Fruit fly (Drosophila melanogaster) whole organism, embryonic: ENCODE data around the gene TwdlX.
A peak's percentile ranks its signal among the peaks of the same experiment; 100 is the strongest.

Experiments used
- Ada2b ChIP-seq: fragments of 200-800 bp; sonication (Bioruptor generic); IDR thresholded peaks from 2 replicates; pipeline ENCODE4 v1.3.6; 2022; ENCODE audit warnings: missing biosample characterization, missing genetic modification characterization
- Atf-2 ChIP-seq: fragments of 200-800 bp; sonication (Bioruptor generic); optimal IDR thresholded peaks from 2 replicates; lab custom pipeline; 2016; ENCODE audit warnings: missing biosample characterization, missing genetic modification characterization
- CG10654 ChIP-seq: fragments of 200-800 bp; sonication (Bioruptor generic); optimal IDR thresholded peaks from 2 replicates; lab custom pipeline; 2016; ENCODE audit warnings: missing biosample characterization, missing genetic modification characterization
- CG1233 ChIP-seq: fragments of 200-800 bp; sonication (Bioruptor generic); optimal IDR thresholded peaks from 4 replicates; lab custom pipeline; 2018; ENCODE audit warnings: missing biosample characterization, mild to moderate bottlenecking, missing genetic modification characterization
- CG12391 ChIP-seq: fragments of 200-800 bp; sonication (Bioruptor generic); optimal IDR thresholded peaks from 3 replicates; lab custom pipeline; 2018; ENCODE audit warnings: missing biosample characterization, mild to moderate bottlenecking, missing genetic modification characterization, moderate library complexity
- CG12942 ChIP-seq: fragments of 200-800 bp; sonication (Bioruptor generic); optimal IDR thresholded peaks from 3 replicates; lab custom pipeline; 2016; ENCODE audit warnings: missing biosample characterization, missing genetic modification characterization
- CG13424 ChIP-seq: fragments of 200-800 bp; sonication (Bioruptor generic); optimal IDR thresholded peaks from 2 replicates; lab custom pipeline; 2019; ENCODE audit warnings: missing biosample characterization, mild to moderate bottlenecking, missing genetic modification characterization, moderate library complexity
- CG15011 ChIP-seq: fragments of 200-800 bp; sonication (Bioruptor generic); optimal IDR thresholded peaks from 3 replicates; lab custom pipeline; 2018; ENCODE audit warnings: missing biosample characterization, mild to moderate bottlenecking, missing genetic modification characterization
- CG15073 ChIP-seq: fragments of 200-800 bp; sonication (Bioruptor generic); optimal IDR thresholded peaks from 2 replicates; lab custom pipeline; 2016; ENCODE audit warnings: missing biosample characterization, missing genetic modification characterization
- CG1529 ChIP-seq: fragments of 200-800 bp; sonication (Bioruptor generic); optimal IDR thresholded peaks from 3 replicates; lab custom pipeline; 2018; ENCODE audit warnings: missing biosample characterization, missing genetic modification characterization
- CG16863 ChIP-seq: fragments of 200-800 bp; sonication (Bioruptor generic); optimal IDR thresholded peaks from 3 replicates; lab custom pipeline; 2016; ENCODE audit warnings: missing biosample characterization, missing genetic modification characterization
- CG17912 ChIP-seq: fragments of 200-800 bp; sonication (Bioruptor generic); optimal IDR thresholded peaks from 2 replicates; lab custom pipeline; 2018; ENCODE audit warnings: missing biosample characterization, mild to moderate bottlenecking, missing genetic modification characterization
- CG18599 ChIP-seq: fragments of 200-800 bp; sonication (Bioruptor generic); optimal IDR thresholded peaks from 3 replicates; lab custom pipeline; 2017; ENCODE audit warnings: missing biosample characterization, missing genetic modification characterization, mild to moderate bottlenecking, moderate library complexity, missing genetic modification reagents
- CG2889 ChIP-seq: fragments of 200-800 bp; sonication (Bioruptor generic); IDR thresholded peaks from 3 replicates; pipeline ENCODE4 v1.3.6; 2022; ENCODE audit warnings: missing biosample characterization, missing genetic modification characterization
- CG30020 ChIP-seq: fragments of 200-800 bp; optimal IDR thresholded peaks from 2 replicates; lab custom pipeline; 2019; ENCODE audit warnings: missing biosample characterization, mild to moderate bottlenecking, missing genetic modification characterization, moderate library complexity
- CG31365 ChIP-seq: fragments of 200-800 bp; sonication (Bioruptor generic); optimal IDR thresholded peaks from 2 replicates; lab custom pipeline; 2018; ENCODE audit warnings: missing biosample characterization, mild to moderate bottlenecking, missing genetic modification characterization
- CG34224 ChIP-seq: fragments of 200-800 bp; sonication (Bioruptor generic); IDR thresholded peaks from 3 replicates; pipeline ENCODE4 v1.3.6; 2022; ENCODE audit warnings: missing biosample characterization, missing genetic modification characterization; ENCODE audit not compliant: partially characterized antibody
- CG3838 ChIP-seq: fragments of 200-800 bp; sonication (Bioruptor generic); optimal IDR thresholded peaks from 3 replicates; lab custom pipeline; 2016; ENCODE audit warnings: missing biosample characterization, missing genetic modification characterization
- CG8089 ChIP-seq: fragments of 200-800 bp; sonication (Bioruptor generic); optimal IDR thresholded peaks from 3 replicates; lab custom pipeline; 2016; ENCODE audit warnings: missing biosample characterization, missing genetic modification characterization
- CG8388 ChIP-seq: fragments of 200-800 bp; sonication (Bioruptor generic); optimal IDR thresholded peaks from 2 replicates; lab custom pipeline; 2019; ENCODE audit warnings: missing biosample characterization, mild to moderate bottlenecking, missing genetic modification characterization, moderate library complexity
- CG9437 ChIP-seq: fragments of 200-800 bp; sonication (Bioruptor generic); optimal IDR thresholded peaks from 2 replicates; lab custom pipeline; 2018; ENCODE audit warnings: missing biosample characterization, mild to moderate bottlenecking, missing genetic modification characterization
- Dip3 ChIP-seq: fragments of 200-800 bp; sonication (Bioruptor generic); optimal IDR thresholded peaks from 3 replicates; lab custom pipeline; 2016; ENCODE audit warnings: missing biosample characterization, missing genetic modification characterization
- H15 ChIP-seq: fragments of 200-800 bp; sonication (Bioruptor generic); IDR thresholded peaks from 3 replicates; pipeline ENCODE4 v1.3.6; 2022; ENCODE audit warnings: missing biosample characterization, missing genetic modification characterization
- HHEX ChIP-seq: fragments of 200-800 bp; sonication (Bioruptor generic); optimal IDR thresholded peaks from 3 replicates; lab custom pipeline; 2017; ENCODE audit warnings: missing biosample characterization, mild to moderate bottlenecking, missing genetic modification characterization, missing genetic modification reagents
- HmgZ ChIP-seq: fragments of 200-800 bp; sonication (Bioruptor generic); optimal IDR thresholded peaks from 2 replicates; lab custom pipeline; 2018; ENCODE audit warnings: missing biosample characterization, mild to moderate bottlenecking, missing genetic modification characterization
- Hr39 ChIP-seq: fragments of >200 bp; optimal IDR thresholded peaks from 2 replicates; lab custom pipeline; 2017
- Kr ChIP-seq: fragments of 200-800 bp; sonication (Bioruptor generic); optimal IDR thresholded peaks from 2 replicates; lab custom pipeline; 2017; ENCODE audit warnings: missing biosample characterization, mild to moderate bottlenecking, missing genetic modification characterization
- MESR4 ChIP-seq: fragments of 200-800 bp; sonication (Bioruptor generic); optimal IDR thresholded peaks from 2 replicates; lab custom pipeline; 2018; ENCODE audit warnings: missing biosample characterization, mild to moderate bottlenecking, missing genetic modification characterization, moderate library complexity
- Med ChIP-seq: fragments of 200-800 bp; sonication (Bioruptor generic); peaks from one replicate; lab custom pipeline; 2016; ENCODE audit warnings: missing biosample characterization, missing genetic modification characterization, mild to moderate bottlenecking, inconsistent platforms, moderate library complexity
- Meics ChIP-seq: fragments of 200-800 bp; sonication (Bioruptor generic); optimal IDR thresholded peaks from 2 replicates; lab custom pipeline; 2017; ENCODE audit warnings: missing biosample characterization, mild to moderate bottlenecking, missing genetic modification characterization
- NfI ChIP-seq: fragments of 200-800 bp; sonication (Bioruptor generic); optimal IDR thresholded peaks from 3 replicates; lab custom pipeline; 2018; ENCODE audit warnings: missing biosample characterization, mild to moderate bottlenecking, missing genetic modification characterization, moderate library complexity
- Xrp1 ChIP-seq: fragments of 200-800 bp; sonication (Bioruptor generic); IDR thresholded peaks from 2 replicates; pipeline ENCODE4 v1.3.6; 2022; ENCODE audit warnings: missing biosample characterization, missing genetic modification characterization
- YL-1 ChIP-seq: fragments of 200-800 bp; sonication (Bioruptor generic); optimal IDR thresholded peaks from 3 replicates; lab custom pipeline; 2017; ENCODE audit warnings: missing biosample characterization, mild to moderate bottlenecking, missing genetic modification characterization
- al ChIP-seq: fragments of 200-800 bp; sonication (Bioruptor generic); IDR thresholded peaks from 2 replicates; pipeline ENCODE4 v1.3.6; 2022; ENCODE audit warnings: missing biosample characterization, missing genetic modification characterization
- cas ChIP-seq: fragments of 200-800 bp; sonication (Bioruptor generic); IDR thresholded peaks from 2 replicates; pipeline ENCODE4 v1.3.6; 2022; ENCODE audit warnings: missing biosample characterization, missing genetic modification characterization
- fd64A ChIP-seq: fragments of 200-800 bp; sonication (Bioruptor generic); optimal IDR thresholded peaks from 3 replicates; lab custom pipeline; 2018; ENCODE audit warnings: missing biosample characterization, mild to moderate bottlenecking, missing genetic modification characterization
- gcm2 ChIP-seq: fragments of 200-800 bp; sonication (Bioruptor generic); optimal IDR thresholded peaks from 2 replicates; lab custom pipeline; 2016; ENCODE audit warnings: missing biosample characterization, missing genetic modification characterization
- gsb ChIP-seq: fragments of 200-800 bp; sonication (Bioruptor generic); IDR thresholded peaks from 2 replicates; pipeline ENCODE4 v1.3.6; 2022; ENCODE audit warnings: missing biosample characterization, missing genetic modification characterization
- h ChIP-seq: fragments of >200 bp; optimal IDR thresholded peaks from 2 replicates; lab custom pipeline; 2017
- hbn ChIP-seq: fragments of 200-800 bp; sonication (Bioruptor generic); IDR thresholded peaks from 2 replicates; pipeline ENCODE4 v1.3.6; 2022; ENCODE audit warnings: missing biosample characterization, missing genetic modification characterization; ENCODE audit not compliant: partially characterized antibody
- ken ChIP-seq: fragments of 200-800 bp; sonication (Bioruptor generic); IDR thresholded peaks from 3 replicates; pipeline ENCODE4 v1.3.6; 2022; ENCODE audit warnings: missing biosample characterization, missing genetic modification characterization
- lbe ChIP-seq: fragments of 200-800 bp; sonication (Bioruptor generic); optimal IDR thresholded peaks from 2 replicates; lab custom pipeline; 2016; ENCODE audit warnings: missing biosample characterization, mild to moderate bottlenecking, missing genetic modification characterization
- luna ChIP-seq: fragments of 200-800 bp; sonication (Bioruptor generic); optimal IDR thresholded peaks from 2 replicates; lab custom pipeline; 2016; ENCODE audit warnings: missing biosample characterization, missing genetic modification characterization
- p53 ChIP-seq: fragments of 200-800 bp; sonication (Bioruptor generic); optimal IDR thresholded peaks from 2 replicates; lab custom pipeline; 2016; ENCODE audit warnings: missing biosample characterization, missing genetic modification characterization
- sens-2 ChIP-seq: fragments of 200-800 bp; sonication (Bioruptor generic); IDR thresholded peaks from 2 replicates; pipeline ENCODE4 v1.3.6; 2022; ENCODE audit warnings: missing biosample characterization, missing genetic modification characterization
- trem ChIP-seq: fragments of 200-800 bp; optimal IDR thresholded peaks from 3 replicates; lab custom pipeline; 2019; ENCODE audit warnings: missing biosample characterization, mild to moderate bottlenecking, missing genetic modification characterization, moderate library complexity
- ttk ChIP-seq: fragments of 200-800 bp; sonication (Bioruptor generic); IDR thresholded peaks from 2 replicates; pipeline ENCODE4 v2.1.2; 2022; ENCODE audit warnings: missing biosample characterization, missing genetic modification characterization
- wek ChIP-seq: fragments of 200-800 bp; sonication (Bioruptor generic); optimal IDR thresholded peaks from 3 replicates; lab custom pipeline; 2018; ENCODE audit warnings: missing biosample characterization, mild to moderate bottlenecking, missing genetic modification characterization, moderate library complexity
- z ChIP-seq: fragments of 200-800 bp; sonication (Bioruptor generic); IDR thresholded peaks from 3 replicates; pipeline ENCODE4 v1.3.6; 2022; ENCODE audit warnings: missing biosample characterization, missing genetic modification characterization
- zen ChIP-seq: fragments of 200-800 bp; sonication (Bioruptor generic); optimal IDR thresholded peaks from 3 replicates; lab custom pipeline; 2018; ENCODE audit warnings: missing biosample characterization, mild to moderate bottlenecking, missing genetic modification characterization, moderate library complexity

TwdlX gene

DNA sequence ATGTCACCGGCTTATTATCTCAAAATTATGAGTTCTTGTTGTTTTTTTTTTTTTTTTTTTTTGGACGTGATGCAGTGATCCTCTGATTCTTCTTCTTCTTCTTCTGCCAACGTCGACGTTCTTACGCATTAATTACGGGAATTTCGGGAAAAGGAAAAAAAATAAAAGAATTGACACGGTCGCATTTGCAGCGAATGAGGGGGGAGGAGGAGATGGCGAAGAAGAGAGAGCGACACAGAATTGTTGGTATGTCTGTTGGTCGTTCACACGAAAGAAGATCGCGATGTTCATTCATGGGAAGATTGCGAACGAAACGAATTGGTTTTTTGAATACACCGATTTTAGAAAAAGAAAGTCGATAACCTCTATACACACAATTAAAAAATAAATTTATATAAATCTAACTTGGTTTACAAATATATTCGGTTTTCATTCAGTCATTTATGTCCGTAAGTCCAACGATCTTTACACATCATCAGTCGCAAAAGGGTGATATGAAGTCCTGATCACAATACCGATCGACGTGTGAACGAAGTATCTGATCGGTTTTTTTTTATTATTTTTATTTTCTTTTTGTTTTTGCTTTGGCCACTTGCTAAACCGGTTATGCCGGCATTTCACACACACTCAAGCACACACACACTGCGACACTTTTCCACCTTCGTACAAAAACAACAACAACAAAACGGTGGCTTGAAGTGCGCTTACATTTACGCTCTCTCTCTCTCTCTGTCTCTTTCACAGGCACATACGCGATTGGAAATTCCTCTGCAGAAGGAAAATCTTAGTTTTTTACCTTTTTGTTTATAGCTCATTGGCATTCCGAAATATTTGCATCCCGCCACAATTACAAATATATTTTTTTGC lies 20.1 kb downstream of the TwdlX start (continued):
- TF ChIP-seq CG1529 (GFP tag; lab: Kevin White, UChicago) (peak; percentile 50), YL-1 (GFP tag; lab: Kevin White, UChicago) (peak; percentile 4), hbn (no peak), CG9437 (GFP tag; lab: Kevin White, UChicago) (peak; percentile 53), sens-2 (no peak), lbe (peak; percentile 67), CG30020 (tag; lab: Kevin White, UChicago) (peak; percentile 48), HHEX (peak; percentile 75), CG3838 (GFP tag; lab: Kevin White, UChicago) (peak; percentile 15), wek (GFP tag; lab: Kevin White, UChicago) (peak; percentile 17), al (no peak), p53 (no peak), CG13424 (tag; lab: Kevin White, UChicago) (peak; percentile 86), ken (GFP tag; lab: Robert Waterston, UW) (peak; percentile 35; the same call in 1 of the 3 replicates), CG12391 (tag; lab: Kevin White, UChicago) (peak; percentile 84), CG12942 (GFP tag; lab: Kevin White, UChicago) (peak; percentile 21), h (lab: Kevin White, UChicago) (no peak), CG8388 (GFP tag; lab: Kevin White, UChicago) (peak; percentile 80), CG34224 (no peak), CG2889 (GFP tag; lab: Robert Waterston, UW) (no peak), CG18599 (GFP tag; lab: Kevin White, UChicago) (peak; percentile 77), Xrp1 (peak; percentile 67), CG16863 (GFP tag; lab: Kevin White, UChicago) (no peak), NfI (GFP tag; lab: Kevin White, UChicago) (peak; percentile 69), z (GFP tag; lab: Robert Waterston, UW) (no peak), ttk (no peak; the same call in 1 of the 2 replicates), Dip3 (no peak), CG17912 (no peak), Meics (GFP tag; lab: Kevin White, UChicago) (peak; percentile 74), zen (tag; lab: Kevin White, UChicago) (peak; percentile 57), CG1233 (GFP tag; lab: Kevin White, UChicago) (peak; percentile 63), CG15073 (GFP tag; lab: Kevin White, UChicago) (no peak), Atf-2 (GFP tag; lab: Kevin White, UChicago) (no peak), cas (GFP tag; lab: Robert Waterston, UW) (no peak), fd64A (GFP tag; lab: Kevin White, UChicago) (peak; percentile 59), CG31365 (tag; lab: Kevin White, UChicago) (peak; percentile 9), CG15011 (GFP tag; lab: Kevin White, UChicago) (peak; percentile 56), Ada2b (GFP tag; lab: Robert Waterston, UW) (no peak), CG10654 (no peak), gsb (GFP tag; lab: Robert Waterston, UW) (no peak), luna (GFP tag; lab: Kevin White, UChicago) (no peak), Kr (GFP tag; lab: Kevin White, UChicago) (no peak), Hr39 (lab: Kevin White, UChicago) (no peak), H15 (GFP tag; lab: Robert Waterston, UW) (no peak), CG8089 (no peak), MESR4 (GFP tag; lab: Kevin White, UChicago) (no peak), HmgZ (tag; lab: Kevin White, UChicago) (peak; percentile 68), Med (GFP tag; lab: Kevin White, UChicago) (peak; percentile 85), trem (peak; percentile 68), gcm2 (GFP tag; lab: Kevin White, UChicago) (no peak)
